Fruit fly (Drosophila melanogaster) S2 (cell line): ENCODE results near the gene Acsf3.

Experiments used
- CG8478 ChIP-seq: fragments of >200 bp; optimal IDR thresholded peaks from 2 replicates; lab custom pipeline; 2018
- CTCF ChIP-seq, 2 experiments: fragments of >200 bp; optimal IDR thresholded peaks; 2 replicates each; lab custom pipeline; 2018

DNA sequence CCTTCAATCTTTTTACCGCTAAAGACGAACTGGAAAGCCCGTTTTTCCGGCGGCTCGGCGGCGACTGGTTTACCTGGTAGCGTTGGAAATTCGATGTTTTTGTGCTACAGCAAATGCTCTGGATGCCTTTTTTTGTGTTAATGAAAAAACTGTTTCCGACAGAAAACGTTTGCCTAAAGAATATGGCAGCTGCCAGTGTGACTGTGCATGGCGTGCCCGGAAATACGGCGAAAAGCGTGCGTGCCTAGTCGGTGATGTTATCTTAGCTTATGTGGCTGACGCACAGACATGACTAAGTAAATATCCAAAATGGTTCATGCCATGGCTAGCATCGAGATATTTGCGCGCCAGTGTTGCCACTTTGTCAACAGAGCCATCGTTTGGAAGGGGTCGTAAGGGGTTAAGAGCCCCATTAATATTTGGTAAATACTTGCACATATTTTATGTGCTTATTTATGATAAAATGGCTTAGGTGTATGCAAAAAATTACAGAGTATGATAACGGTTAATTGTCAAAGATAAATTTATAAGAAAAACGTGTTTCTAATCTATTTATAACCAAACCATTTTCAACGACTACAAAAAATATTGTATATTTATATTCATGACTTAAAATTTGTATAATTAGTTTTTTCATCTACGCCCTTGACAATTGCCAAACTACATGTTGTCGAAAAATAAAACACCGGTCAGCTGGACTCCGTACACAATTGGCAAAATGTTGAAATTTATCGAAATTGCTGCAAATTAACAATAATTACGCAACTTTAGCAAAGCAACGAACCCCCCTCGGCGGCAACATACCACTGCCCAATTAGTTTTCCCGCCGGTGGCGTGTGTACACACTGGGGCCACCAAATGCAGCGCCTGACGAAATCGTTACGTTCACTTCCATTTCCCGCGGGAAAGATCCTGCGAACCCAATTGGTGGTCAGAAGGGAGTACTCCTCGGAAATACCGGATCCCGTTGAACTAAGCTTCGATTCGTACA lies 42.6 kb upstream of the Acsf3 start, which contains the start of gene CG2059:
- TF ChIP-seq CG8478 (lab: Kevin White, UChicago) (no peak), CTCF (optimal IDR thresholded peaks at IDR 0.05; lab: Kevin White, UChicago) (peak; percentile 68 to 71)
